Fruit fly (Drosophila melanogaster) whole organism, embryonic: ENCODE results near the gene Jhbp3.

Experiments used
- Ada2b ChIP-seq: fragments of 200-800 bp; sonication (Bioruptor generic); IDR thresholded peaks from 2 replicates; pipeline ENCODE4 v1.3.6; 2022; ENCODE audit warnings: missing biosample characterization, missing genetic modification characterization
- Awh ChIP-seq: fragments of 200-800 bp; sonication (Bioruptor generic); IDR thresholded peaks from 2 replicates; pipeline ENCODE4, ENCODE4 v1.3.6; 2022; ENCODE audit warnings: missing biosample characterization, missing genetic modification characterization
- Blimp-1 ChIP-seq: fragments of 200-800 bp; sonication (Bioruptor generic); optimal IDR thresholded peaks from 3 replicates; lab custom pipeline; 2018; ENCODE audit warnings: missing biosample characterization, missing genetic modification characterization, mild to moderate bottlenecking, moderate library complexity, missing genetic modification reagents
- CG10543 ChIP-seq: fragments of 200-800 bp; sonication (Bioruptor generic); optimal IDR thresholded peaks from 3 replicates; lab custom pipeline; 2017; ENCODE audit warnings: missing biosample characterization, mild to moderate bottlenecking, missing genetic modification characterization, moderate library complexity
- CG1233 ChIP-seq: fragments of 200-800 bp; sonication (Bioruptor generic); optimal IDR thresholded peaks from 4 replicates; lab custom pipeline; 2018; ENCODE audit warnings: missing biosample characterization, mild to moderate bottlenecking, missing genetic modification characterization
- CG12942 ChIP-seq: fragments of 200-800 bp; sonication (Bioruptor generic); optimal IDR thresholded peaks from 3 replicates; lab custom pipeline; 2016; ENCODE audit warnings: missing biosample characterization, missing genetic modification characterization
- CG17361 ChIP-seq: fragments of 200-800 bp; sonication (Bioruptor generic); IDR thresholded peaks from 3 replicates; pipeline ENCODE4 v1.3.6; 2022; ENCODE audit warnings: missing biosample characterization, missing genetic modification characterization
- CG17612 ChIP-seq: fragments of 200-800 bp; sonication (Bioruptor generic); IDR thresholded peaks from 2 replicates; pipeline ENCODE4 v1.3.6; 2022; ENCODE audit warnings: missing biosample characterization, missing genetic modification characterization
- CG17802 ChIP-seq: fragments of 200-800 bp; sonication (Bioruptor generic); optimal IDR thresholded peaks from 2 replicates; lab custom pipeline; 2018; ENCODE audit warnings: missing biosample characterization, mild to moderate bottlenecking, missing genetic modification characterization, moderate library complexity
- CG2678 ChIP-seq: fragments of 200-800 bp; sonication (Bioruptor generic); optimal IDR thresholded peaks from 3 replicates; lab custom pipeline; 2019; ENCODE audit warnings: missing biosample characterization, mild to moderate bottlenecking, missing genetic modification characterization, moderate library complexity
- CG30403 ChIP-seq: fragments of 200-800 bp; sonication (Bioruptor generic); optimal IDR thresholded peaks from 3 replicates; lab custom pipeline; 2016; ENCODE audit warnings: missing biosample characterization, missing genetic modification characterization
- CG31441 ChIP-seq: fragments of 200-800 bp; sonication (Bioruptor generic); IDR thresholded peaks from 2 replicates; pipeline ENCODE4 v1.3.6; 2022; ENCODE audit warnings: missing biosample characterization, missing genetic modification characterization
- CG33557 ChIP-seq: fragments of 200-800 bp; sonication (Bioruptor generic); optimal IDR thresholded peaks from 2 replicates; lab custom pipeline; 2019; ENCODE audit warnings: missing biosample characterization, mild to moderate bottlenecking, missing genetic modification characterization, moderate library complexity
- CG3726 ChIP-seq: fragments of 200-800 bp; sonication (Bioruptor generic); IDR thresholded peaks from 3 replicates; pipeline ENCODE4, ENCODE4 v1.3.6; 2022; ENCODE audit warnings: missing biosample characterization, missing genetic modification characterization
- CG3838 ChIP-seq: fragments of 200-800 bp; sonication (Bioruptor generic); optimal IDR thresholded peaks from 3 replicates; lab custom pipeline; 2016; ENCODE audit warnings: missing biosample characterization, missing genetic modification characterization
- CG3995 ChIP-seq: fragments of 200-800 bp; sonication (Bioruptor generic); optimal IDR thresholded peaks from 3 replicates; lab custom pipeline; 2016; ENCODE audit warnings: missing biosample characterization, missing genetic modification characterization
- CG6683 ChIP-seq: fragments of 200-800 bp; sonication (Bioruptor generic); optimal IDR thresholded peaks from 2 replicates; lab custom pipeline; 2017; ENCODE audit warnings: missing biosample characterization, mild to moderate bottlenecking, missing genetic modification characterization, missing genetic modification reagents
- CG6813 ChIP-seq: fragments of 200-800 bp; sonication (Bioruptor generic); optimal IDR thresholded peaks from 2 replicates; lab custom pipeline; 2017; ENCODE audit warnings: missing biosample characterization, missing genetic modification characterization, mild to moderate bottlenecking, moderate library complexity, missing genetic modification reagents
- CG7556 ChIP-seq: fragments of 200-800 bp; sonication (Bioruptor generic); optimal IDR thresholded peaks from 2 replicates; lab custom pipeline; 2017; ENCODE audit warnings: missing biosample characterization, mild to moderate bottlenecking, missing genetic modification characterization
- CG7928 ChIP-seq: fragments of 200-800 bp; sonication (Bioruptor generic); optimal IDR thresholded peaks from 2 replicates; lab custom pipeline; 2017; ENCODE audit warnings: missing biosample characterization, mild to moderate bottlenecking, missing genetic modification characterization
- CG8359 ChIP-seq: fragments of 200-800 bp; sonication (Bioruptor generic); optimal IDR thresholded peaks from 2 replicates; lab custom pipeline; 2017; ENCODE audit warnings: missing biosample characterization, mild to moderate bottlenecking, missing genetic modification characterization, borderline replicate concordance
- CrebB ChIP-seq: fragments of 200-800 bp; sonication (Bioruptor generic); optimal IDR thresholded peaks from 3 replicates; lab custom pipeline; 2018; ENCODE audit warnings: missing biosample characterization, mild to moderate bottlenecking, missing genetic modification characterization
- Dad ChIP-seq: fragments of 200-800 bp; sonication (Bioruptor generic); optimal IDR thresholded peaks from 3 replicates; lab custom pipeline; 2016; ENCODE audit warnings: missing biosample characterization, missing genetic modification characterization
- HLH3B ChIP-seq: fragments of 200-800 bp; sonication (Bioruptor generic); IDR thresholded peaks from 2 replicates; pipeline ENCODE4 v1.3.6; 2022; ENCODE audit warnings: missing biosample characterization, missing genetic modification characterization
- HLHmδ ChIP-seq: fragments of 200-800 bp; sonication (Bioruptor generic); optimal IDR thresholded peaks from 2 replicates; lab custom pipeline; 2018; ENCODE audit warnings: missing biosample characterization, mild to moderate bottlenecking, missing genetic modification characterization, moderate library complexity
- Hmr ChIP-seq: fragments of 200-800 bp; sonication (Bioruptor generic); optimal IDR thresholded peaks from 3 replicates; lab custom pipeline; 2017; ENCODE audit warnings: mild to moderate bottlenecking, missing biosample characterization, missing genetic modification reagents, missing genetic modification characterization
- Kr ChIP-seq: fragments of 200-800 bp; sonication (Bioruptor generic); optimal IDR thresholded peaks from 2 replicates; lab custom pipeline; 2017; ENCODE audit warnings: missing biosample characterization, mild to moderate bottlenecking, missing genetic modification characterization
- Side ChIP-seq: fragments of 200-800 bp; sonication (Bioruptor generic); optimal IDR thresholded peaks from 2 replicates; lab custom pipeline; 2016; ENCODE audit warnings: missing biosample characterization, missing genetic modification characterization
- Xrp1 ChIP-seq: fragments of 200-800 bp; sonication (Bioruptor generic); IDR thresholded peaks from 2 replicates; pipeline ENCODE4 v1.3.6; 2022; ENCODE audit warnings: missing biosample characterization, missing genetic modification characterization
- bowl ChIP-seq: fragments of 200-800 bp; sonication (Bioruptor generic); IDR thresholded peaks from 2 replicates; pipeline ENCODE4 v1.3.6; 2022; ENCODE audit warnings: missing biosample characterization, missing genetic modification characterization
- chinmo ChIP-seq: fragments of 200-800 bp; sonication (Bioruptor generic); IDR thresholded peaks from 4 replicates; pipeline ENCODE4 v1.3.6; 2022; ENCODE audit warnings: missing biosample characterization, missing genetic modification characterization; ENCODE audit not compliant: partially characterized antibody
- ci ChIP-seq: fragments of 200-800 bp; sonication (Bioruptor generic); IDR thresholded peaks from 3 replicates; pipeline ENCODE4 v1.3.6; 2022; ENCODE audit warnings: missing biosample characterization, missing genetic modification characterization
- croc ChIP-seq: fragments of 200-800 bp; sonication (Bioruptor generic); conservative IDR thresholded peaks from 3 replicates; pipeline ENCODE4 v1.3.6; 2022; ENCODE audit warnings: missing biosample characterization, missing genetic modification characterization
- da ChIP-seq: fragments of 200-800 bp; sonication (Bioruptor generic); optimal IDR thresholded peaks from 2 replicates; lab custom pipeline; 2016; ENCODE audit warnings: missing biosample characterization, missing genetic modification characterization
- fru ChIP-seq: fragments of >200 bp; optimal IDR thresholded peaks from 2 replicates; lab custom pipeline; 2017
- grau ChIP-seq: fragments of 200-800 bp; optimal IDR thresholded peaks from 3 replicates; lab custom pipeline; 2019; ENCODE audit warnings: missing biosample characterization, mild to moderate bottlenecking, missing genetic modification characterization, moderate library complexity
- grn ChIP-seq: fragments of 200-800 bp; sonication (Bioruptor generic); optimal IDR thresholded peaks from 3 replicates; lab custom pipeline; 2017; ENCODE audit warnings: missing biosample characterization, missing genetic modification characterization
- insv ChIP-seq, 2 experiments: fragments of 200-800 bp; sonication (Bioruptor generic); optimal IDR thresholded peaks; 3 replicates each; lab custom pipeline; 2016 to 2018; ENCODE audit warnings: missing biosample characterization in 2 of 2, missing genetic modification characterization in 2 of 2
- kni ChIP-seq: fragments of 200-800 bp; sonication (Bioruptor generic); optimal IDR thresholded peaks from 3 replicates; lab custom pipeline; 2017; ENCODE audit warnings: mild to moderate bottlenecking, missing biosample characterization, missing genetic modification reagents, missing genetic modification characterization
- lola ChIP-seq, 3 experiments: fragments of >200 bp in 2 of 3; fragments of 200-800 bp in 1 of 3; sonication (Bioruptor generic) in 1 of 3; optimal IDR thresholded peaks; 2 replicates each; lab custom pipeline; 2017 to 2019; ENCODE audit warnings: missing biosample characterization in 3 of 3, missing genetic modification characterization in 3 of 3, mild to moderate bottlenecking in 1 of 3, moderate library complexity in 1 of 3
- nmo ChIP-seq: fragments of 200-800 bp; sonication (Bioruptor generic); optimal IDR thresholded peaks from 2 replicates; lab custom pipeline; 2018; ENCODE audit warnings: missing biosample characterization, mild to moderate bottlenecking, missing genetic modification characterization, moderate library complexity
- row ChIP-seq: fragments of 200-800 bp; sonication (Bioruptor generic); IDR thresholded peaks from 3 replicates; pipeline ENCODE4 v1.3.6; 2022; ENCODE audit warnings: missing biosample characterization, missing genetic modification characterization
- scrt ChIP-seq: fragments of 200-800 bp; sonication (Bioruptor generic); optimal IDR thresholded peaks from 2 replicates; lab custom pipeline; 2018; ENCODE audit warnings: missing biosample characterization, mild to moderate bottlenecking, missing genetic modification characterization, moderate library complexity
- sd ChIP-seq: fragments of 200-800 bp; sonication (Bioruptor generic); optimal IDR thresholded peaks from 3 replicates; lab custom pipeline; 2018; ENCODE audit warnings: missing biosample characterization, mild to moderate bottlenecking, missing genetic modification characterization, moderate library complexity
- sisA ChIP-seq: fragments of 200-800 bp; sonication (Bioruptor generic); IDR thresholded peaks from 2 replicates; pipeline ENCODE4 v1.3.6; 2022; ENCODE audit warnings: missing biosample characterization, missing genetic modification characterization
- sob ChIP-seq: fragments of 200-800 bp; sonication (Bioruptor generic); IDR thresholded peaks from 2 replicates; pipeline ENCODE4 v1.3.6; 2022; ENCODE audit warnings: missing biosample characterization, missing genetic modification characterization
- sug ChIP-seq: fragments of 200-800 bp; optimal IDR thresholded peaks from 2 replicates; lab custom pipeline; 2019; ENCODE audit warnings: missing biosample characterization, mild to moderate bottlenecking, missing genetic modification characterization, moderate library complexity
- trh ChIP-seq: fragments of 200-800 bp; sonication (Bioruptor generic); optimal IDR thresholded peaks from 2 replicates; lab custom pipeline; 2016; ENCODE audit warnings: missing biosample characterization, missing genetic modification characterization
- zf30C ChIP-seq: fragments of 200-800 bp; sonication (Bioruptor generic); optimal IDR thresholded peaks from 3 replicates; lab custom pipeline; 2018; ENCODE audit warnings: missing biosample characterization, mild to moderate bottlenecking, missing genetic modification characterization

Gene Jhbp3

DNA sequence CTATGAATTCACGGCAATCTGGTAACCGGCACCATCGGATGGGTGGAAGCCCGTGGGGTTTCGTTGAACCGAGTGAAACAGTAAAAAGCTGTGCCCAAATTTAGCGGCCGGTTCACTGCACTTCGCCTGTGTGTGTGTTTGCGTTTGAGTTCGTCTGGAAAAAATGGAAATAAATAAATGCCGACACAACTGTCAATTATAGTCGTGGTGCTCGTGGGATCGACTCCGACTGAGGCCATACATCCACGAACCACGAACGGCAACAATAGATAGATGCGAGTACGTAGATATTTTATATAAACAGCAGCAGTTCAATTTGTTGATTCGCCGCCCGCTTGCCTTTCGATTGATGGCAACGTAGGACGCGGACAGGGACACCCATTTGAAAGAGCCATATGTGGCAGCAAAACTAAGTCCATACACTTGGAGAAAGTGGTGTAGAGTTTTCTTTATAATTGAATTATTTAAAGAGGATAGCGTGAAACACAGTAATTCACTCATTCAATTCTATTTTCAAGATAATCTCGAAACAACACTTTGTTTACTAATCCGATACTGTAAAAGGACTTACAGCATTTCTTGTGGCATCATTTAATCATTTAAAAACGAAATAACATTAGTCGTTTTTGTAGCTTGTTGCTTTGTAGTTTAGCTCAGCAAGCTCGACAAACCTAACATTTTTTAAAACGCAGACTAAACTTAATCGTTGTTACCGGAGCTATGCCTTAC, 40.7 kb upstream of the Jhbp3 start (continued):
- TF ChIP-seq CG7556 (peak; percentile 21), CG31441 (GFP tag; lab: Robert Waterston, UW) (0 out of 2 replicates have a peak, but pooled peaks have one; percentile 16), CG30403 (GFP tag; lab: Kevin White, UChicago) (peak; percentile 5), HLH3B (GFP tag; lab: Robert Waterston, UW) (0 out of 2 replicates have a peak, but pooled peaks have one; percentile 11), Ada2b (no peak), fru (lab: Kevin White, UChicago) (no peak), CG10543 (GFP tag; lab: Kevin White, UChicago) (peak; percentile 23), scrt (GFP tag; lab: Kevin White, UChicago) (no peak), chinmo (peak; percentile 54; the same call in 1 of the 4 replicates), Xrp1 (GFP tag; lab: Robert Waterston, UW) (peak; percentile 55; the same call in 1 of the 2 replicates), CG17361 (GFP tag; lab: Robert Waterston, UW) (peak; percentile 56; the same call in 2 of the 3 replicates), CG12942 (GFP tag; lab: Kevin White, UChicago) (no peak), HLHmδ (GFP tag; lab: Kevin White, UChicago) (peak; percentile 10), da (GFP tag; lab: Kevin White, UChicago) (no peak), sug (tag; lab: Kevin White, UChicago) (no peak), sob (GFP tag; lab: Robert Waterston, UW) (no peak), ci (peak; percentile 20; the same call in 1 of the 3 replicates), CG1233 (GFP tag; lab: Kevin White, UChicago) (no peak), CG17612 (no peak), CG33557 (peak; percentile 38), Blimp-1 (GFP tag; lab: Kevin White, UChicago) (no peak), Side (GFP tag; lab: Kevin White, UChicago) (no peak), Awh (GFP tag; lab: Robert Waterston, UW) (no peak), grau (tag; lab: Kevin White, UChicago) (peak; percentile 0), CG3726 (GFP tag; lab: Robert Waterston, UW) (no peak), kni (GFP tag; lab: Kevin White, UChicago) (peak; percentile 72), sisA (GFP tag; lab: Robert Waterston, UW) (peak; percentile 22; the same call in 1 of the 2 replicates), CG6813 (no peak), CG3838 (GFP tag; lab: Kevin White, UChicago) (no peak), CG17802 (tag; lab: Kevin White, UChicago) (no peak), lola (GFP tag; optimal IDR thresholded peaks at IDR 0.05; lab: Kevin White, UChicago) (peak in 1 of 3 experiments; percentile 41), CG2678 (peak; percentile 21), CG3995 (no peak), CrebB (peak; percentile 9), Kr (no peak), trh (GFP tag; lab: Kevin White, UChicago) (no peak), CG8359 (GFP tag; lab: Kevin White, UChicago) (peak; percentile 12), croc (GFP tag; lab: Robert Waterston, UW) (no peak), grn (GFP tag; lab: Kevin White, UChicago) (peak; percentile 32), insv (GFP tag; optimal IDR thresholded peaks at IDR 0.05; lab: Kevin White, UChicago) (no peak), Dad (GFP tag; lab: Kevin White, UChicago) (peak; percentile 9), Hmr (GFP tag; lab: Kevin White, UChicago) (peak; percentile 17), CG7928 (GFP tag; lab: Kevin White, UChicago) (no peak), zf30C (peak; percentile 71), nmo (GFP tag; lab: Kevin White, UChicago) (peak; percentile 24), CG6683 (GFP tag; lab: Kevin White, UChicago) (no peak), bowl (0 out of 2 replicates have a peak, but pooled peaks have one; percentile 7), sd (tag; lab: Kevin White, UChicago) (peak; percentile 47), row (GFP tag; lab: Robert Waterston, UW) (0 out of 3 replicates have a peak, but pooled peaks have one; percentile 9)
